Fruit fly (Drosophila melanogaster) whole organism, prepupa: ENCODE results near the gene CG31141.

Experiments
- CG10669 ChIP-seq: fragments of 200-800 bp; sonication (Bioruptor generic); optimal IDR thresholded peaks from 3 replicates; lab custom pipeline; 2018; ENCODE audit warnings: missing biosample characterization, mild to moderate bottlenecking, missing genetic modification characterization, moderate library complexity
- CG11294 ChIP-seq: fragments of 200-800 bp; sonication (Bioruptor generic); IDR thresholded peaks from 2 replicates; pipeline ENCODE4 v1.3.6; 2022; ENCODE audit warnings: missing biosample characterization, missing genetic modification characterization
- CG11762 ChIP-seq: fragments of 200-800 bp; sonication (Bioruptor generic); optimal IDR thresholded peaks from 3 replicates; lab custom pipeline; 2016; ENCODE audit warnings: missing biosample characterization, missing genetic modification characterization; ENCODE audit not compliant: insufficient read depth
- CG1621 ChIP-seq: fragments of 200-800 bp; sonication (Bioruptor generic); optimal IDR thresholded peaks from 3 replicates; lab custom pipeline; 2018; ENCODE audit warnings: missing biosample characterization, mild to moderate bottlenecking, missing genetic modification characterization
- CG31627 ChIP-seq: fragments of 200-800 bp; sonication (Bioruptor generic); optimal IDR thresholded peaks from 3 replicates; lab custom pipeline; 2016; ENCODE audit warnings: missing biosample characterization, missing genetic modification characterization
- CG32006 ChIP-seq: fragments of 200-800 bp; sonication (Bioruptor generic); optimal IDR thresholded peaks from 3 replicates; lab custom pipeline; 2017; ENCODE audit warnings: missing biosample characterization, mild to moderate bottlenecking, missing genetic modification characterization
- CG34406 ChIP-seq: fragments of 200-800 bp; sonication (Bioruptor generic); optimal IDR thresholded peaks from 3 replicates; lab custom pipeline; 2016; ENCODE audit warnings: missing biosample characterization, missing genetic modification characterization
- CG3919 ChIP-seq: fragments of 200-800 bp; sonication (Bioruptor generic); optimal IDR thresholded peaks from 3 replicates; lab custom pipeline; 2016; ENCODE audit warnings: missing biosample characterization, missing genetic modification characterization
- CG4318 ChIP-seq: fragments of 200-800 bp; sonication (Bioruptor generic); optimal IDR thresholded peaks from 3 replicates; lab custom pipeline; 2017; ENCODE audit warnings: missing biosample characterization, mild to moderate bottlenecking, missing genetic modification characterization
- CG6163 ChIP-seq: fragments of 200-800 bp; sonication (Bioruptor generic); IDR thresholded peaks from 3 replicates; pipeline ENCODE4 v1.3.6; 2022; ENCODE audit warnings: missing biosample characterization, missing genetic modification characterization
- CG6276 ChIP-seq: fragments of 200-800 bp; sonication (Bioruptor generic); optimal IDR thresholded peaks from 2 replicates; lab custom pipeline; 2017; ENCODE audit warnings: missing biosample characterization, mild to moderate bottlenecking, missing genetic modification characterization
- CG6808 ChIP-seq: fragments of 200-800 bp; sonication (Bioruptor generic); optimal IDR thresholded peaks from 3 replicates; lab custom pipeline; 2017; ENCODE audit warnings: missing biosample characterization, missing genetic modification characterization, mild to moderate bottlenecking, moderate library complexity, missing genetic modification reagents
- CG6854 ChIP-seq: fragments of 200-800 bp; sonication (Bioruptor generic); optimal IDR thresholded peaks from 2 replicates; lab custom pipeline; 2017; ENCODE audit warnings: missing biosample characterization, mild to moderate bottlenecking, missing genetic modification characterization
- CG8319 ChIP-seq: fragments of 200-800 bp; sonication (Bioruptor generic); optimal IDR thresholded peaks from 3 replicates; lab custom pipeline; 2016; ENCODE audit warnings: missing biosample characterization, missing genetic modification characterization
- CG8632 ChIP-seq: fragments of 200-800 bp; sonication (Bioruptor generic); optimal IDR thresholded peaks from 3 replicates; lab custom pipeline; 2016; ENCODE audit warnings: missing biosample characterization, missing genetic modification characterization
- Eip75B ChIP-seq: fragments of 200-800 bp; sonication (Bioruptor generic); optimal IDR thresholded peaks from 3 replicates; lab custom pipeline; 2016; ENCODE audit warnings: missing biosample characterization, missing genetic modification characterization
- Eip78C ChIP-seq: fragments of 200-800 bp; sonication (Bioruptor generic); peaks from one replicate; lab custom pipeline; 2016; ENCODE audit warnings: missing biosample characterization, missing genetic modification characterization
- Ets96B ChIP-seq: fragments of 200-800 bp; optimal IDR thresholded peaks from 2 replicates; lab custom pipeline; 2019; ENCODE audit warnings: missing biosample characterization, mild to moderate bottlenecking, missing genetic modification characterization, moderate library complexity
- Hr39 ChIP-seq: fragments of 200-800 bp; sonication (Bioruptor generic); optimal IDR thresholded peaks from 2 replicates; lab custom pipeline; 2016; ENCODE audit warnings: missing biosample characterization, missing genetic modification characterization
- Hr4 ChIP-seq: fragments of 200-800 bp; sonication (Bioruptor generic); optimal IDR thresholded peaks from 3 replicates; lab custom pipeline; 2016; ENCODE audit warnings: missing biosample characterization, missing genetic modification characterization
- Smox ChIP-seq: fragments of 200-800 bp; sonication (Bioruptor generic); optimal IDR thresholded peaks from 3 replicates; lab custom pipeline; 2016; ENCODE audit warnings: missing biosample characterization, missing genetic modification characterization
- Sox14 ChIP-seq: fragments of 200-800 bp; sonication (Bioruptor generic); optimal IDR thresholded peaks from 3 replicates; lab custom pipeline; 2016; ENCODE audit warnings: missing biosample characterization, missing genetic modification characterization
- cyc ChIP-seq: fragments of 200-800 bp; sonication (Bioruptor generic); optimal IDR thresholded peaks from 3 replicates; lab custom pipeline; 2016; ENCODE audit warnings: missing biosample characterization, missing genetic modification characterization
- dsx ChIP-seq: fragments of 200-800 bp; optimal IDR thresholded peaks from 3 replicates; lab custom pipeline; 2019; ENCODE audit warnings: missing biosample characterization, mild to moderate bottlenecking, missing genetic modification characterization, moderate library complexity; ENCODE audit not compliant: poor library complexity, severe bottlenecking
- eg ChIP-seq: fragments of 200-800 bp; sonication (Bioruptor generic); IDR thresholded peaks from 3 replicates; pipeline ENCODE4 v1.3.6; 2022; ENCODE audit warnings: missing biosample characterization, missing genetic modification characterization
- esn ChIP-seq: fragments of 200-800 bp; sonication (Bioruptor generic); optimal IDR thresholded peaks from 2 replicates; lab custom pipeline; 2016; ENCODE audit warnings: missing biosample characterization, mild to moderate bottlenecking, missing genetic modification characterization, moderate library complexity
- fd59A ChIP-seq: fragments of 200-800 bp; sonication (Bioruptor generic); optimal IDR thresholded peaks from 2 replicates; lab custom pipeline; 2017; ENCODE audit warnings: missing biosample characterization, mild to moderate bottlenecking, missing genetic modification characterization, missing genetic modification reagents
- fd85E ChIP-seq: fragments of 200-800 bp; sonication (Bioruptor generic); optimal IDR thresholded peaks from 3 replicates; lab custom pipeline; 2016; ENCODE audit warnings: missing biosample characterization, missing genetic modification characterization
- lz ChIP-seq: fragments of 200-800 bp; sonication (Bioruptor generic); optimal IDR thresholded peaks from 3 replicates; lab custom pipeline; 2016; ENCODE audit warnings: missing biosample characterization, missing genetic modification characterization
- net ChIP-seq: fragments of 200-800 bp; sonication (Bioruptor generic); optimal IDR thresholded peaks from 3 replicates; lab custom pipeline; 2016; ENCODE audit warnings: missing biosample characterization, missing genetic modification characterization
- pdm3 ChIP-seq: fragments of 200-800 bp; sonication (Bioruptor generic); optimal IDR thresholded peaks from 3 replicates; lab custom pipeline; 2016; ENCODE audit warnings: missing biosample characterization, missing genetic modification characterization
- salr ChIP-seq, 2 experiments: fragments of 200-800 bp; sonication (Bioruptor generic); optimal IDR thresholded peaks; 3 replicates each; lab custom pipeline; 2016 to 2018; ENCODE audit warnings: missing biosample characterization in 2 of 2, missing genetic modification characterization in 2 of 2, mild to moderate bottlenecking in 1 of 2
- spab ChIP-seq: fragments of 200-800 bp; sonication (Bioruptor generic); optimal IDR thresholded peaks from 2 replicates; lab custom pipeline; 2017; ENCODE audit warnings: missing biosample characterization, mild to moderate bottlenecking, missing genetic modification characterization, missing genetic modification reagents
- svp ChIP-seq: fragments of 200-800 bp; sonication (Bioruptor generic); peaks from one replicate; lab custom pipeline; 2016; ENCODE audit warnings: missing biosample characterization, missing genetic modification characterization
- vri ChIP-seq: fragments of 200-800 bp; sonication (Bioruptor generic); optimal IDR thresholded peaks from 3 replicates; lab custom pipeline; 2016; ENCODE audit warnings: missing biosample characterization, mild to moderate bottlenecking, missing genetic modification characterization

The CG31141 gene

dm6 chr3R:23878318-23878799 lies 44.7 kb upstream of the CG31141 start (continued):
- TF ChIP-seq salr (GFP tag; optimal IDR thresholded peaks at IDR 0.05; lab: Kevin White, UChicago) (peak; percentile 15 to 61), spab (GFP tag; lab: Kevin White, UChicago) (peak; percentile 52), CG32006 (peak; percentile 90), net (GFP tag; lab: Kevin White, UChicago) (peak; percentile 10), Hr4 (GFP tag; lab: Kevin White, UChicago) (peak; percentile 70), CG11762 (GFP tag; lab: Kevin White, UChicago) (peak; percentile 39), vri (GFP tag; lab: Kevin White, UChicago) (peak; percentile 40), CG11294 (no peak), lz (GFP tag; lab: Kevin White, UChicago) (no peak), CG8632 (GFP tag; lab: Kevin White, UChicago) (peak; percentile 43), fd59A (GFP tag; lab: Kevin White, UChicago) (peak; percentile 60), eg (GFP tag; lab: Robert Waterston, UW) (no peak)

- TF ChIP-seq CG6163 (GFP tag; lab: Robert Waterston, UW) (no peak), cyc (GFP tag; lab: Kevin White, UChicago) (no peak), svp (GFP tag; lab: Kevin White, UChicago) (peak; percentile 91), Eip78C (GFP tag; lab: Kevin White, UChicago) (peak; percentile 39)
Measured at dm6 chr3R:23880280-23880679, 42.8 kb upstream of the CG31141 start.

- no peak for TF ChIP-seq fd85E (GFP tag; lab: Kevin White, UChicago)
- no peak for TF ChIP-seq CG6276 (GFP tag; lab: Kevin White, UChicago)
- no peak for TF ChIP-seq CG31627 (GFP tag; lab: Kevin White, UChicago)
- TF ChIP-seq Sox14 (GFP tag; lab: Kevin White, UChicago), result peak; percentile 17
- TF ChIP-seq esn (GFP tag; lab: Kevin White, UChicago), result peak; percentile 28
- TF ChIP-seq svp (GFP tag; lab: Kevin White, UChicago), result peak; percentile 94
- peak; percentile 74 for TF ChIP-seq Eip78C (GFP tag; lab: Kevin White, UChicago)
- TF ChIP-seq Eip75B (GFP tag; lab: Kevin White, UChicago), result peak; percentile 1
- TF ChIP-seq CG34406, result no peak
- no peak for TF ChIP-seq CG4318
- TF ChIP-seq Ets96B (tag; lab: Kevin White, UChicago), result no peak
- no peak for TF ChIP-seq dsx (GFP tag; lab: Kevin White, UChicago)
Measured at dm6 chr3R:23884088-23884727, 38.9 kb upstream of the CG31141 start.

dm6 chr3R:23885182-23885581 lies 37.9 kb upstream of the CG31141 start:
- TF ChIP-seq fd85E (GFP tag; lab: Kevin White, UChicago) (no peak), CG6808 (GFP tag; lab: Kevin White, UChicago) (no peak), Hr39 (GFP tag; lab: Kevin White, UChicago) (no peak), net (GFP tag; lab: Kevin White, UChicago) (no peak), CG6854 (GFP tag; lab: Kevin White, UChicago) (no peak)

dm6 chr3R:23885660-23886059 lies 37.4 kb upstream of the CG31141 start:
- TF ChIP-seq CG6854 (GFP tag; lab: Kevin White, UChicago) (no peak), dsx (GFP tag; lab: Kevin White, UChicago) (no peak), CG1621 (tag; lab: Kevin White, UChicago) (no peak), Sox14 (GFP tag; lab: Kevin White, UChicago) (no peak), Smox (no peak), pdm3 (GFP tag; lab: Kevin White, UChicago) (no peak), salr (GFP tag; optimal IDR thresholded peaks at IDR 0.05; lab: Kevin White, UChicago) (no peak), CG10669 (no peak), vri (GFP tag; lab: Kevin White, UChicago) (no peak), CG8319 (GFP tag; lab: Kevin White, UChicago) (no peak), fd85E (GFP tag; lab: Kevin White, UChicago) (no peak), CG3919 (no peak)
